Worm (Caenorhabditis elegans) whole organism, young adult: ENCODE data around the gene JC8.16.

Experiments used
- B0336.3 ChIP-seq: fragments of 200-800 bp; sonication (Bioruptor generic); IDR thresholded peaks from 2 replicates; pipeline ENCODE4 v1.3.6; 2022; ENCODE audit warnings: missing genetic modification characterization, missing compliant biosample characterization
- F10E7.11 ChIP-seq: sonication (generic microtip); optimal IDR thresholded peaks from 2 replicates; lab custom pipeline; 2017; ENCODE audit warnings: mild to moderate bottlenecking, missing genetic modification characterization, moderate library complexity, missing compliant biosample characterization
- F22D6.2 ChIP-seq: sonication (generic microtip); optimal IDR thresholded peaks from 2 replicates; lab custom pipeline; 2016; ENCODE audit warnings: mild to moderate bottlenecking, missing genetic modification characterization, missing compliant biosample characterization
- F52B5.7 ChIP-seq: sonication (generic microtip); optimal IDR thresholded peaks from 2 replicates; lab custom pipeline; 2016; ENCODE audit warnings: mild to moderate bottlenecking, missing genetic modification characterization, missing compliant biosample characterization
- aptf-2 ChIP-seq: fragments of 200-800 bp; sonication (Bioruptor generic); conservative IDR thresholded peaks from 2 replicates; pipeline ENCODE4 v1.3.6; 2022; ENCODE audit warnings: missing genetic modification reagents, missing genetic modification characterization, missing compliant biosample characterization
- bed-1 ChIP-seq: fragments of 200-800 bp; sonication (Bioruptor generic); IDR thresholded peaks from 2 replicates; pipeline ENCODE4 v1.3.6; 2022; ENCODE audit warnings: missing genetic modification reagents, missing genetic modification characterization, missing compliant biosample characterization
- dpl-1 ChIP-seq: fragments of 150-350 bp; optimal IDR thresholded peaks from 2 replicates; lab custom pipeline; 2014; ENCODE audit warnings: missing biosample characterization, missing genetic modification reagents, missing genetic modification characterization
- efl-1 ChIP-seq: fragments of 150-350 bp; optimal IDR thresholded peaks from 2 replicates; lab custom pipeline; 2014; ENCODE audit warnings: missing biosample characterization, missing genetic modification reagents, missing genetic modification characterization
- mcd-1 ChIP-seq: fragments of 200-800 bp; sonication (Bioruptor generic); IDR thresholded peaks from 2 replicates; pipeline ENCODE4 v1.3.6; 2022; ENCODE audit warnings: missing genetic modification reagents, missing genetic modification characterization, missing compliant biosample characterization
- mel-28 ChIP-seq: sonication (generic microtip); optimal IDR thresholded peaks from 2 replicates; lab custom pipeline; 2016; ENCODE audit warnings: borderline replicate concordance, mild to moderate bottlenecking, missing genetic modification characterization, missing compliant biosample characterization
- nhr-90 ChIP-seq: sonication (generic microtip); optimal IDR thresholded peaks from 2 replicates; lab custom pipeline; 2016; ENCODE audit warnings: missing genotype, mild to moderate bottlenecking, missing genetic modification characterization, missing compliant biosample characterization
- sea-2 ChIP-seq: fragments of 200-800 bp; sonication (Bioruptor generic); IDR thresholded peaks from 2 replicates; pipeline ENCODE4 v1.3.6; 2022; ENCODE audit warnings: missing genetic modification characterization, missing compliant biosample characterization
- ztf-22 ChIP-seq: fragments of 200-800 bp; sonication (Bioruptor generic); optimal IDR thresholded peaks from 2 replicates; lab custom pipeline; 2018; ENCODE audit warnings: mild to moderate bottlenecking, missing genetic modification characterization, moderate library complexity, missing compliant biosample characterization

DNA sequence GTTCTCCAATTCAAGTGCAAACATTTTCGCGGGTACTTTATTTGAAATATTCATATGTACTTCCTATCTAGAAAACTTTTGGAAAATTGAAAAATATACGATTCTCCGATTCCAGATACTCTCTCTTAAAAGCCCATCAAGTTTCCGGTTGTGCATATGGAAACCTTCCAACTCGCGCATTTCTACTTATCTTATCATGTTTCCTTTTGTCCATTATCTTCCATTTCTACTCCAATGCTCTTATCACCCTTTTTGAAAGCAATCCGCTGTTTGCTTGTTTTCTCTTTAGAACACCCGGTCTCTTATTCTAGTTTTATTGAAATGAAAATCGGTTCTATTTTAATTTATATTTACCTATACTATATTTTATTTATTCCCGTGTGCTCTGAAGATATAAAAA, 37.3 kb upstream of the JC8.16 start, which contains the start of gene C48D1.5:
- TF ChIP-seq nhr-90 (tag; lab: Kevin White, UChicago) (no peak), B0336.3 (GFP tag; lab: Robert Waterston, UW) (no peak), mcd-1 (GFP tag; lab: Robert Waterston, UW) (no peak), F52B5.7 (tag; lab: Kevin White, UChicago) (no peak), aptf-2 (no peak), F22D6.2 (no peak), mel-28 (no peak), dpl-1 (GFP tag; lab: Kevin White, UChicago) (no peak), bed-1 (GFP tag; lab: Robert Waterston, UW) (no peak), F10E7.11 (tag; lab: Kevin White, UChicago) (no peak), efl-1 (GFP tag; lab: Kevin White, UChicago) (no peak), ztf-22 (GFP tag; lab: Kevin White, UChicago) (no peak), sea-2 (no peak)
